Fruit fly (Drosophila melanogaster): ENCODE results near the gene Ptp61F.

Ptp61F gene

dm6 chr3L:1323136-1323535 lies 151.9 kb downstream of the Ptp61F start (continued):
- TF ChIP-seq Dbx (GFP tag; IDR thresholded peaks at IDR 0.05), result no peak
- TF ChIP-seq CG7372 (GFP tag; IDR thresholded peaks at IDR 0.05), result peak; percentile 46; the same call in 1 of the 2 replicates
- peak; percentile 55 for TF ChIP-seq CG10431 (GFP tag; optimal IDR thresholded peaks at IDR 0.05)
- peak; percentile 57 for TF ChIP-seq CG7556 (GFP tag; optimal IDR thresholded peaks at IDR 0.05)
- TF ChIP-seq Hr3 (GFP tag; optimal IDR thresholded peaks at IDR 0.05), result peak; percentile 59
- TF ChIP-seq CG7745 (tag; optimal IDR thresholded peaks at IDR 0.05), result no peak
- peak; percentile 76 for TF ChIP-seq vvl (GFP tag; IDR thresholded peaks at IDR 0.05)
- no peak for TF ChIP-seq pan (optimal IDR thresholded peaks at IDR 0.05)
- peak in 1 of 2 experiments; percentile 50 for TF ChIP-seq pan (GFP tag; optimal IDR thresholded peaks at IDR 0.05 in 1 of 2, IDR thresholded peaks at IDR 0.05 in 1 of 2)
- TF ChIP-seq Xbp1 (GFP tag; optimal IDR thresholded peaks at IDR 0.05), result peak; percentile 75
- TF ChIP-seq sima (GFP tag; optimal IDR thresholded peaks at IDR 0.05), result no peak
- TF ChIP-seq Fer2 (tag; optimal IDR thresholded peaks at IDR 0.05), result no peak
- peak; percentile 11 for TF ChIP-seq pros (GFP tag; optimal IDR thresholded peaks at IDR 0.05)
- TF ChIP-seq CG4617 (GFP tag; optimal IDR thresholded peaks at IDR 0.05; ENCODE audit: borderline replicate concordance), result peak; percentile 13
- peak; percentile 22 for TF ChIP-seq CG1647 (GFP tag; optimal IDR thresholded peaks at IDR 0.05)
- TF ChIP-seq Doc3 (GFP tag; IDR thresholded peaks at IDR 0.05; ENCODE audit: partially characterized antibody), result no peak
- peak; percentile 17 for TF ChIP-seq Asciz (GFP tag; optimal IDR thresholded peaks at IDR 0.05)
- TF ChIP-seq fd96Cb (tag; optimal IDR thresholded peaks at IDR 0.05), result peak; percentile 76
- peak; percentile 1 for TF ChIP-seq CG31365 (tag; optimal IDR thresholded peaks at IDR 0.05)
- no peak for TF ChIP-seq Trl (optimal IDR thresholded peaks at IDR 0.05)
- TF ChIP-seq Trl (GFP tag; optimal IDR thresholded peaks at IDR 0.05), result peak; percentile 57
- no peak for TF ChIP-seq hth (optimal IDR thresholded peaks at IDR 0.05)
- no peak for TF ChIP-seq CG15479 (GFP tag; optimal IDR thresholded peaks at IDR 0.05)
- no peak for TF ChIP-seq Hmr (GFP tag; optimal IDR thresholded peaks at IDR 0.05)
- peak; percentile 49 for TF ChIP-seq CG10654 (GFP tag; optimal IDR thresholded peaks at IDR 0.05)
- peak; percentile 45; the same call in 1 of the 2 replicates for TF ChIP-seq slbo (GFP tag; IDR thresholded peaks at IDR 0.05)
- peak; percentile 94 for TF ChIP-seq Ets65A (GFP tag)
- no peak for TF ChIP-seq ac (GFP tag; optimal IDR thresholded peaks at IDR 0.05)
- peak; percentile 33 for TF ChIP-seq bab2 (GFP tag; optimal IDR thresholded peaks at IDR 0.05)
- TF ChIP-seq CG4282 (GFP tag; optimal IDR thresholded peaks at IDR 0.05), result no peak
- TF ChIP-seq eve (GFP tag; optimal IDR thresholded peaks at IDR 0.05), result no peak
- peak; percentile 90 for TF ChIP-seq CG15601 (tag; optimal IDR thresholded peaks at IDR 0.05)
- no peak for TF ChIP-seq nom (GFP tag; optimal IDR thresholded peaks at IDR 0.05)
- TF ChIP-seq NFAT (GFP tag; IDR thresholded peaks at IDR 0.05), result no peak
- TF ChIP-seq usp (GFP tag; optimal IDR thresholded peaks at IDR 0.05), result no peak
- TF ChIP-seq Lhr (GFP tag; optimal IDR thresholded peaks at IDR 0.05), result peak; percentile 49
- TF ChIP-seq BEAF-32 (GFP tag; optimal IDR thresholded peaks at IDR 0.05), result no peak
- peak; percentile 68 for TF ChIP-seq peb (GFP tag; IDR thresholded peaks at IDR 0.05)
- no peak for TF ChIP-seq CG9215 (GFP tag; IDR thresholded peaks at IDR 0.05)
- peak; percentile 56 for TF ChIP-seq ewg (GFP tag; optimal IDR thresholded peaks at IDR 0.05)
- TF ChIP-seq Sin3A (optimal IDR thresholded peaks at IDR 0.05), result no peak
- TF ChIP-seq Doc2 (GFP tag; IDR thresholded peaks at IDR 0.05), result no peak
- peak; percentile 33 for TF ChIP-seq btn (GFP tag; optimal IDR thresholded peaks at IDR 0.05)
- peak in 1 of 2 experiments; percentile 59 for TF ChIP-seq Hr51 (GFP tag; optimal IDR thresholded peaks at IDR 0.05)
- no peak for TF ChIP-seq Fer1 (GFP tag; optimal IDR thresholded peaks at IDR 0.05)
- no peak for TF ChIP-seq CG7963 (GFP tag; IDR thresholded peaks at IDR 0.05; ENCODE audit: partially characterized antibody)
- TF ChIP-seq CG15269 (tag; optimal IDR thresholded peaks at IDR 0.05), result peak; percentile 60
- peak in 1 of 2 experiments; percentile 95 for TF ChIP-seq bsh (GFP tag; optimal IDR thresholded peaks at IDR 0.05)
- TF ChIP-seq tup (GFP tag; optimal IDR thresholded peaks at IDR 0.05), result no peak
- TF ChIP-seq oc (tag; optimal IDR thresholded peaks at IDR 0.05), result peak; percentile 77
- peak; percentile 45 for TF ChIP-seq CG2120 (GFP tag; optimal IDR thresholded peaks at IDR 0.05)
- TF ChIP-seq luna (GFP tag; optimal IDR thresholded peaks at IDR 0.05), result no peak

All from whole organism, embryonic.